4 fruit fly cellular contexts compared by ENCODE assay signal in the genomic region with DNA sequence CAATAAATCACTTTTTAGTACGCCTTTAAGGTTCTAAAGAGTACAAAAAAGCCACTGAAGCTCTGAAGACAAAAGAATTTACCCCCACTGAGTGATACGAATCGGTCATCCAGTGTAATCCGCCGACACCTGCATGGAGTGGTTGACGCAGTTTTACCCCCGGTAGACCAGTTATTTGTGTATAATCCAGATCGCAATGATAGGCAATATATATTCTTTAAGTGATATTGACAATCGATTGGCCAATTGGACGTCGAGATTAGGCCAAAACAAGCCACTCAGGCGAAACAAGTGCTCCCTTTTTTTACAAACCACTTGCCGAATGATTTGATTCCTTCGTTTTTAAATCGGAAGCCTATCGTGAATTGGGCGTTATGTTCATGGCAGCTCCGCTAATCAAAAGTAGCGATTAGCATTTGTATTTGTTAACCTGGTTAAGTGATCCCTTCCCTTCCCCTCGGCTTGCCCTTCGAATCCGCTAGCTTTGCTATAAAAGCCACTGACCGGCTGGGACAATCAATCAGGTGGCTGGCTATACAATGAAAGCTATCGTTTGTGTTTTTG.
TF ChIP-seq lines count a peak whose summit lies in the region.

A gene (plus strand): TSS at position 514 of the 564 bp plus-strand sequence.

- no peak for TF ChIP-seq CTCF in whole organism, embryonic (GFP tag; optimal IDR thresholded peaks at IDR 0.05; lab: Kevin White, UChicago)

TF ChIP-seq in whole organism, adult, 20 proteins besides CTCF, POLR2A, EP300 and RAD21:
- no peak for TF ChIP-seq kay (GFP tag; lab: Kevin White, UChicago; ENCODE audit: borderline replicate concordance)
- peak; percentile 6 for TF ChIP-seq Hr96 (GFP tag; optimal IDR thresholded peaks at IDR 0.05; lab: Kevin White, UChicago)
- TF ChIP-seq CG14711 (tag; optimal IDR thresholded peaks at IDR 0.05; lab: Kevin White, UChicago): no peak
- peak; percentile 30 for TF ChIP-seq CG12768 (GFP tag; optimal IDR thresholded peaks at IDR 0.05; lab: Kevin White, UChicago)
- TF ChIP-seq Mnt (GFP tag; optimal IDR thresholded peaks at IDR 0.05; lab: Kevin White, UChicago): no peak
- no peak for TF ChIP-seq CG5204 (GFP tag; optimal IDR thresholded peaks at IDR 0.05; lab: Kevin White, UChicago)
- no peak for TF ChIP-seq CG7101 (tag; optimal IDR thresholded peaks at IDR 0.05; lab: Kevin White, UChicago)
- TF ChIP-seq Crg-1 (GFP tag; optimal IDR thresholded peaks at IDR 0.05; lab: Kevin White, UChicago): no peak
- TF ChIP-seq CG7045 (GFP tag; optimal IDR thresholded peaks at IDR 0.05; lab: Kevin White, UChicago): no peak
- peak; percentile 17 for TF ChIP-seq pad (GFP tag; optimal IDR thresholded peaks at IDR 0.05; lab: Kevin White, UChicago)
- no peak for TF ChIP-seq Clk (GFP tag; optimal IDR thresholded peaks at IDR 0.05; lab: Kevin White, UChicago)
- TF ChIP-seq CG1620 (GFP tag; optimal IDR thresholded peaks at IDR 0.05; lab: Kevin White, UChicago): no peak
- no peak for TF ChIP-seq ovo (GFP tag; optimal IDR thresholded peaks at IDR 0.05; lab: Kevin White, UChicago)
- no peak for TF ChIP-seq cnc (optimal IDR thresholded peaks at IDR 0.05; lab: Kevin White, UChicago)
- no peak for TF ChIP-seq CG11617 (GFP tag; optimal IDR thresholded peaks at IDR 0.05; lab: Kevin White, UChicago)
- no peak for TF ChIP-seq toe (GFP tag; optimal IDR thresholded peaks at IDR 0.05; lab: Kevin White, UChicago)
- TF ChIP-seq bab1 (GFP tag; optimal IDR thresholded peaks at IDR 0.05; lab: Kevin White, UChicago): no peak
- no peak for TF ChIP-seq CG33017 (tag; optimal IDR thresholded peaks at IDR 0.05; lab: Kevin White, UChicago)
- TF ChIP-seq cic (GFP tag; optimal IDR thresholded peaks at IDR 0.05; lab: Kevin White, UChicago): peak; percentile 54
- no peak for TF ChIP-seq tj (GFP tag; optimal IDR thresholded peaks at IDR 0.05; lab: Kevin White, UChicago)

TF ChIP-seq in whole organism, embryonic, 481 proteins besides CTCF, POLR2A, EP300 and RAD21 (continues in another document):
- TF ChIP-seq exex (tag; optimal IDR thresholded peaks at IDR 0.05; lab: Kevin White, UChicago) (peak; percentile 75), CG15601 (tag; optimal IDR thresholded peaks at IDR 0.05; lab: Kevin White, UChicago) (no peak), schlank (tag; optimal IDR thresholded peaks at IDR 0.05; lab: Kevin White, UChicago) (no peak), gce (GFP tag; IDR thresholded peaks at IDR 0.05; lab: Robert Waterston, UW) (no peak), CG7556 (GFP tag; optimal IDR thresholded peaks at IDR 0.05; lab: Kevin White, UChicago) (no peak), ems (GFP tag; optimal IDR thresholded peaks at IDR 0.05; lab: Kevin White, UChicago) (no peak), sug (tag; optimal IDR thresholded peaks at IDR 0.05; lab: Kevin White, UChicago) (peak; percentile 90), CG16813 (GFP tag; IDR thresholded peaks at IDR 0.05; lab: Robert Waterston, UW; ENCODE audit: partially characterized antibody) (no peak), CG17186 (GFP tag; optimal IDR thresholded peaks at IDR 0.05; lab: Kevin White, UChicago) (no peak), CG30431 (GFP tag; optimal IDR thresholded peaks at IDR 0.05; lab: Kevin White, UChicago) (no peak), tup (GFP tag; optimal IDR thresholded peaks at IDR 0.05; lab: Kevin White, UChicago) (no peak), fd64A (GFP tag; optimal IDR thresholded peaks at IDR 0.05; lab: Kevin White, UChicago) (no peak), pan (optimal IDR thresholded peaks at IDR 0.05; lab: Kevin White, UChicago) (no peak), pan (GFP tag; optimal IDR thresholded peaks at IDR 0.05 in 1 of 2, IDR thresholded peaks at IDR 0.05 in 1 of 2) (no peak), CG12071 (GFP tag; optimal IDR thresholded peaks at IDR 0.05; lab: Kevin White, UChicago) (no peak), trem (tag; optimal IDR thresholded peaks at IDR 0.05; lab: Kevin White, UChicago) (no peak), stwl (tag; optimal IDR thresholded peaks at IDR 0.05; lab: Kevin White, UChicago) (no peak), CG18262 (tag; optimal IDR thresholded peaks at IDR 0.05; lab: Kevin White, UChicago) (no peak), CG34376 (GFP tag; optimal IDR thresholded peaks at IDR 0.05; lab: Kevin White, UChicago) (peak; percentile 41), Hr78 (GFP tag; optimal IDR thresholded peaks at IDR 0.05; lab: Kevin White, UChicago) (no peak), dan (GFP tag; IDR thresholded peaks at IDR 0.05; lab: Robert Waterston, UW) (no peak), crol (GFP tag; IDR thresholded peaks at IDR 0.05; lab: Robert Waterston, UW) (peak; percentile 36; the same call in 1 of the 2 replicates), unpg (GFP tag; optimal IDR thresholded peaks at IDR 0.05; lab: Kevin White, UChicago) (no peak)

TF ChIP-seq in whole organism, prepupa, 60 proteins besides CTCF, POLR2A, EP300 and RAD21:
- no peak for TF ChIP-seq CG8632 (GFP tag; optimal IDR thresholded peaks at IDR 0.05; lab: Kevin White, UChicago)
- TF ChIP-seq Sox14 (GFP tag; optimal IDR thresholded peaks at IDR 0.05; lab: Kevin White, UChicago): no peak
- no peak for TF ChIP-seq Gug (GFP tag; IDR thresholded peaks at IDR 0.05; lab: Robert Waterston, UW)
- no peak for TF ChIP-seq Hr38 (GFP tag; optimal IDR thresholded peaks at IDR 0.05; lab: Kevin White, UChicago)
- TF ChIP-seq vri (GFP tag; optimal IDR thresholded peaks at IDR 0.05; lab: Kevin White, UChicago): peak; percentile 33
- no peak for TF ChIP-seq CG34406 (GFP tag; optimal IDR thresholded peaks at IDR 0.05; lab: Kevin White, UChicago)
- no peak for TF ChIP-seq esn (GFP tag; optimal IDR thresholded peaks at IDR 0.05; lab: Kevin White, UChicago)

TF ChIP-seq in whole organism, wandering third instar larva, 38 proteins besides CTCF, POLR2A, EP300 and RAD21:
- TF ChIP-seq h (GFP tag; optimal IDR thresholded peaks at IDR 0.05; lab: Kevin White, UChicago): peak; percentile 27
- no peak for TF ChIP-seq CrebA (GFP tag; optimal IDR thresholded peaks at IDR 0.05; lab: Kevin White, UChicago; ENCODE audit: borderline replicate concordance)
TF ChIP-seq in whole organism, wandering third instar larva: peak in this region for 1.
